Fruit fly (Drosophila melanogaster): ENCODE measurements around the gene CG18549.

Gene CG18549

dm6 chr3R:12401672-12402296 is 47.3 kb upstream of the CG18549 start, which contains the start of gene DNAlig3 (continued):
- TF ChIP-seq CG3281 (GFP tag; optimal IDR thresholded peaks at IDR 0.05) (no peak), NC2α (GFP tag; optimal IDR thresholded peaks at IDR 0.05) (no peak), sob (GFP tag; IDR thresholded peaks at IDR 0.05) (no peak), Oaz (GFP tag; IDR thresholded peaks at IDR 0.05) (no peak), CG8359 (GFP tag; optimal IDR thresholded peaks at IDR 0.05; ENCODE audit: borderline replicate concordance) (no peak), Drgx (GFP tag; IDR thresholded peaks at IDR 0.05) (peak; percentile 49; the same call in 1 of the 2 replicates), CG12659 (GFP tag; optimal IDR thresholded peaks at IDR 0.05) (no peak), CG9609 (GFP tag; optimal IDR thresholded peaks at IDR 0.05) (no peak), CG10979 (tag; optimal IDR thresholded peaks at IDR 0.05) (no peak), CG17186 (GFP tag; optimal IDR thresholded peaks at IDR 0.05) (peak; percentile 77), bab2 (GFP tag; optimal IDR thresholded peaks at IDR 0.05) (no peak), zf30C (GFP tag; optimal IDR thresholded peaks at IDR 0.05) (no peak), NFAT (GFP tag; IDR thresholded peaks at IDR 0.05) (no peak), pum (GFP tag; optimal IDR thresholded peaks at IDR 0.05) (no peak), peb (GFP tag; IDR thresholded peaks at IDR 0.05) (no peak), Dll (GFP tag; IDR thresholded peaks at IDR 0.05; ENCODE audit: partially characterized antibody) (peak; percentile 73), CG13287 (GFP tag; IDR thresholded peaks at IDR 0.05; ENCODE audit: partially characterized antibody) (peak; percentile 73), TFAM (GFP tag; optimal IDR thresholded peaks at IDR 0.05) (no peak), Poxn (GFP tag; IDR thresholded peaks at IDR 0.05) (no peak), CG9727 (GFP tag; optimal IDR thresholded peaks at IDR 0.05) (no peak), pita (GFP tag; optimal IDR thresholded peaks at IDR 0.05) (no peak), chif (GFP tag; optimal IDR thresholded peaks at IDR 0.05) (no peak), Nf-YB (GFP tag; optimal IDR thresholded peaks at IDR 0.05) (no peak), D19A (tag; optimal IDR thresholded peaks at IDR 0.05) (no peak), Tbp (GFP tag; optimal IDR thresholded peaks at IDR 0.05) (no peak), D (optimal IDR thresholded peaks at IDR 0.05) (no peak), D (GFP tag; optimal IDR thresholded peaks at IDR 0.05) (no peak), CG4707 (GFP tag; optimal IDR thresholded peaks at IDR 0.05) (no peak), CG12236 (GFP tag; optimal IDR thresholded peaks at IDR 0.05) (no peak), Asciz (GFP tag; optimal IDR thresholded peaks at IDR 0.05) (no peak), CG4328 (GFP tag; optimal IDR thresholded peaks at IDR 0.05) (no peak), fru (optimal IDR thresholded peaks at IDR 0.05) (no peak), CG5180 (GFP tag; optimal IDR thresholded peaks at IDR 0.05) (no peak), crp (GFP tag; optimal IDR thresholded peaks at IDR 0.05) (peak; percentile 33 to 93), hb (GFP tag; IDR thresholded peaks at IDR 0.05; ENCODE audit: partially characterized antibody) (0 out of 3 replicates have a peak, but pooled peaks have one; percentile 64), slou (GFP tag; optimal IDR thresholded peaks at IDR 0.05) (no peak), CG1647 (GFP tag; optimal IDR thresholded peaks at IDR 0.05) (no peak), gfzf (GFP tag; optimal IDR thresholded peaks at IDR 0.05) (peak; percentile 27), NK7.1 (GFP tag; optimal IDR thresholded peaks at IDR 0.05) (no peak), mam (GFP tag; optimal IDR thresholded peaks at IDR 0.05) (no peak), pzg (GFP tag; optimal IDR thresholded peaks at IDR 0.05) (peak; percentile 68), CG2116 (GFP tag; optimal IDR thresholded peaks at IDR 0.05) (peak; percentile 32), Meics (GFP tag; optimal IDR thresholded peaks at IDR 0.05) (no peak), Deaf1 (tag; optimal IDR thresholded peaks at IDR 0.05) (no peak), CG11696 (GFP tag; IDR thresholded peaks at IDR 0.05) (no peak), CG42726 (GFP tag; IDR thresholded peaks at IDR 0.05; ENCODE audit: partially characterized antibody) (no peak), CG11398 (GFP tag; optimal IDR thresholded peaks at IDR 0.05) (no peak), CG10209 (GFP tag; optimal IDR thresholded peaks at IDR 0.05) (no peak), unpg (GFP tag; optimal IDR thresholded peaks at IDR 0.05) (no peak), CG3726 (GFP tag; IDR thresholded peaks at IDR 0.05) (no peak), cad (GFP tag; optimal IDR thresholded peaks at IDR 0.05) (no peak)

Measured in whole organism, embryonic.